Fruit fly (Drosophila melanogaster): Measurements from ENCODE around the gene CG11755.

The CG11755 gene

dm6 chr3R:8726632-8727031, 49.9 kb downstream of the CG11755 start, which contains the start of gene CG8159 (continued):
- no peak for TF ChIP-seq maf-S (GFP tag; optimal IDR thresholded peaks at IDR 0.05)
- 0 out of 2 replicates have a peak, but pooled peaks have one; percentile 15 for TF ChIP-seq Rfx (GFP tag; IDR thresholded peaks at IDR 0.05)
- TF ChIP-seq p53 (GFP tag; optimal IDR thresholded peaks at IDR 0.05) = no peak
- no peak for TF ChIP-seq CG30431 (GFP tag; optimal IDR thresholded peaks at IDR 0.05)
- TF ChIP-seq CG8281 (tag; optimal IDR thresholded peaks at IDR 0.05) = no peak
- TF ChIP-seq gfzf (GFP tag; optimal IDR thresholded peaks at IDR 0.05) = peak; percentile 7
- TF ChIP-seq tx (GFP tag; optimal IDR thresholded peaks at IDR 0.05) = no peak
- TF ChIP-seq lola (GFP tag; optimal IDR thresholded peaks at IDR 0.05) = no peak
- peak in 1 of 2 experiments; percentile 90 for TF ChIP-seq insv (GFP tag; optimal IDR thresholded peaks at IDR 0.05)
- TF ChIP-seq ERR (GFP tag; optimal IDR thresholded peaks at IDR 0.05) = no peak
- no peak for TF ChIP-seq CG10462 (GFP tag; optimal IDR thresholded peaks at IDR 0.05)
- TF ChIP-seq sug (tag; optimal IDR thresholded peaks at IDR 0.05) = no peak
- TF ChIP-seq klu (GFP tag; IDR thresholded peaks at IDR 0.05) = no peak

Measured in whole organism, embryonic.